Worm (Caenorhabditis elegans): Measurements from ENCODE around the gene ets-6.

The ets-6 gene

DNA sequence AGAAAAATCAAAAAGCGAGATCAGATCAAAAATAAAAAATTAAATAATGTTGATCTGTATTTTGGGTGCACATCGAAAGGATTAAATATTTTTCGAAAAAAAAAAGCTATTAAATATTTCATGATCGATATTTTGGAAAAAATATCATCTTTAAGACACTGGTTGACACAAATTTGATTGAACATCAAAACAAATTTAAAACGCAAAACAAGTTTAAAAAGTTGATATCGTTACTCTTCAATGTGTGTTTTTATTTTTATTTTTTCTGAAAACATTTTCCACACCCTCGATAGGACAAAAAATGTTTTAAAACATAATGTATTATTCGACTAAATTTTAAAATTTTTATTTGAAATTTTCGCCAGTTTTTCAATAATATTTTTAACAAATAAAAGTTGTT, 42.3 kb downstream of the ets-6 start, which contains the start of gene C54F6.12:
TSS of gene C54F6.12 (minus strand) at position 101 of the 400 bp plus-strand sequence.
- no peak for TF ChIP-seq elt-1 (tag; optimal IDR thresholded peaks at IDR 0.05)
- TF ChIP-seq lin-39 (tag; optimal IDR thresholded peaks at IDR 0.05) = no peak
- no peak for TF ChIP-seq pha-4 (tag; optimal IDR thresholded peaks at IDR 0.05)
- TF ChIP-seq nhr-11 (tag; optimal IDR thresholded peaks at IDR 0.05) = no peak
- TF ChIP-seq unc-62 (GFP tag; optimal IDR thresholded peaks at IDR 0.05) = no peak
- no peak for TF ChIP-seq ceh-28 (tag; optimal IDR thresholded peaks at IDR 0.05)
- no peak for TF ChIP-seq ZK546.5 (tag; optimal IDR thresholded peaks at IDR 0.05)
- TF ChIP-seq hmg-11 (tag; optimal IDR thresholded peaks at IDR 0.05) = no peak
- TF ChIP-seq fkh-10 (GFP tag; optimal IDR thresholded peaks at IDR 0.05) = no peak
- no peak for TF ChIP-seq elt-3 (tag; optimal IDR thresholded peaks at IDR 0.05)

DNA sequence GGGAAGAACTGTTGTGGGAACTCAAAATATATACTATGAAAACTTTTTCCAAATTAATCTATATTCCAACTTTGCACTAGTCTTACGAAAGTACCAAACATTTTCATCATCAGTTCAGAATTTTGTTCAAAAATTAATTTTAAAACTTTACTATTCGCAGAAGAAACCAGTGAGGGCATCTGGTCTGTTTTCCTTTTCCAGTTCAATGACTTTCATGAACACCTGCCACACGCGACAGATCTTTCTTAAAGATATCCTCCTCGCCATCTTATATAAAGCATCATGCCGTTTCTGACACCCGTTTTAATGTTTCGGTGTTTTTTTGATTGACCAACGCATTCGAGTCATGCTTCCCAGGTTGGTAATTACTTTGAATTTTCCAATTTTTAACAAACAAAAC, 47.4 kb downstream of the ets-6 start, which contains the start of gene C54F6.3:
TSS of gene C54F6.3 (plus strand) at position 301 of the 400 bp plus-strand sequence.
- TF ChIP-seq fkh-10 (GFP tag; optimal IDR thresholded peaks at IDR 0.05) = no peak
- TF ChIP-seq unc-62 (GFP tag; optimal IDR thresholded peaks at IDR 0.05) = no peak
- TF ChIP-seq nhr-77 (tag; optimal IDR thresholded peaks at IDR 0.05) = no peak
- no peak for TF ChIP-seq aly-2 (tag; optimal IDR thresholded peaks at IDR 0.05)
- no peak for TF ChIP-seq skn-1 (tag; optimal IDR thresholded peaks at IDR 0.05)

DNA sequence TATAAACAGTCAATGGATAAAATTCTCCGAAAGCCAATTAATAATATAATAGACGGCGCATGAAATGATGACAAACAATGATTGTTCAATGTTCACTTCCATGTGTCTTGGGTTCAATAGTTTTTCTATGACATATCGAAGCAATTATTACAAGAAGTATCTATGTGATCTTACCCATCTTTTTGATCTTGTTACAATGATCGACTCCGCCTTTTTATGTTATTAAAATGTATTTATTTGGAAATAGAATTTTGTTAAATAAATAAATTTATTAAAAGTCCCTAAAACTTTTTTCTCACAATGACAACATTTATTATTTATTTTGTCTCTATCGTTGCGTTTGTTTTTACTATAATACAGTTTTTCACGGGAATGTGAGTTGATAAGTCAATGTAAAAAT, 50.5 kb downstream of the ets-6 start, which contains the start of gene swt-2:
TSS of gene swt-2 (plus strand) at position 301 of the 400 bp plus-strand sequence.
- TF ChIP-seq ceh-82 (tag; optimal IDR thresholded peaks at IDR 0.05) (no peak), sea-2 (GFP tag; optimal IDR thresholded peaks at IDR 0.05) (no peak), nhr-25 (tag; optimal IDR thresholded peaks at IDR 0.05) (no peak), elt-3 (tag; optimal IDR thresholded peaks at IDR 0.05) (no peak), nfya-1 (tag; optimal IDR thresholded peaks at IDR 0.05; ENCODE audit: insufficient read depth) (no peak), R02D3.7 (tag; optimal IDR thresholded peaks at IDR 0.05) (no peak), jun-1 (tag; optimal IDR thresholded peaks at IDR 0.05) (no peak), daf-12 (tag; optimal IDR thresholded peaks at IDR 0.05) (no peak), nhr-67 (tag; optimal IDR thresholded peaks at IDR 0.05) (no peak), pha-4 (tag; optimal IDR thresholded peaks at IDR 0.05) (no peak), ZK546.5 (tag; optimal IDR thresholded peaks at IDR 0.05) (no peak), unc-39 (tag; optimal IDR thresholded peaks at IDR 0.05) (no peak)

DNA sequence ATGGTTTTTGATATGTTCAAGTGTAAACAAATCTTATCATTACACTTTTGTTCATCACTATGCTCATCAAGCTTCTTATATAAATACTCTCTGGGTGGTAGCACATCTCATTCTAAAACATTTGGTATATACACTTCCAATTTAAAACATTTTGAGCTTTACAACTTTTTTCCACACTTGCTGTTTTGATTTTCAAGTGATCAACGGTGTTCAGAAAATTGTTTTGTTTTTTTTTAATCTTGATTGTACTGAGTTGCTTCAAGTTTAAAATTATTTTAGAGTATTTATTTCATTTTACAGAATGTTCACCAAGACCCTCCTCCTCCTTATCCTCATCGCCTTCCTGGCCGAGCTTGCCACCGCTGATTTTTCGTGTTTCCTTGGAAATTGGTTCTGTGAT, 51.5 kb downstream of the ets-6 start, which contains the start of gene C54F6.5:
TSS of gene C54F6.5 (plus strand) at position 301 of the 400 bp plus-strand sequence.
- TF ChIP-seq nhr-76 (tag; optimal IDR thresholded peaks at IDR 0.05) = no peak
- no peak for TF ChIP-seq mml-1 (tag; optimal IDR thresholded peaks at IDR 0.05)
- TF ChIP-seq nhr-237 (tag; optimal IDR thresholded peaks at IDR 0.05) = no peak
- TF ChIP-seq pqm-1 (tag; optimal IDR thresholded peaks at IDR 0.05) = no peak
- no peak for TF ChIP-seq elt-1 (tag; optimal IDR thresholded peaks at IDR 0.05)
- TF ChIP-seq ama-1 (optimal IDR thresholded peaks at IDR 0.05) = no peak
- no peak for TF ChIP-seq nhr-25 (tag; optimal IDR thresholded peaks at IDR 0.05)
- no peak for TF ChIP-seq nhr-77 (tag; optimal IDR thresholded peaks at IDR 0.05)
- TF ChIP-seq elt-3 (tag; optimal IDR thresholded peaks at IDR 0.05) = no peak
- no peak for TF ChIP-seq egl-27 (tag; optimal IDR thresholded peaks at IDR 0.05)
- TF ChIP-seq unc-62 (GFP tag; optimal IDR thresholded peaks at IDR 0.05) = no peak
- TF ChIP-seq ceh-9 (tag; optimal IDR thresholded peaks at IDR 0.05) = no peak

Measured in whole organism, L3 larva.